Worm (Caenorhabditis elegans) whole organism, early embryonic: Measurements from ENCODE around the gene slc-36.2.
"Not testable (repeated sequence)": the region's sequence is repeated elsewhere in the genome, so short reads cannot be mapped to it uniquely, and the experiment has no call there.

Source experiments
- B0310.2 ChIP-seq: sonication (generic microtip); optimal IDR thresholded peaks from 2 replicates; lab custom pipeline; 2016; ENCODE audit warnings: mild to moderate bottlenecking, missing genetic modification characterization, missing compliant biosample characterization
- F13C5.2 ChIP-seq: sonication (generic microtip); optimal IDR thresholded peaks from 2 replicates; lab custom pipeline; 2017; ENCODE audit warnings: mild to moderate bottlenecking, missing genetic modification characterization, inconsistent platforms, missing compliant biosample characterization
- aly-1 ChIP-seq: sonication (generic microtip); optimal IDR thresholded peaks from 2 replicates; lab custom pipeline; 2016; ENCODE audit warnings: missing genetic modification characterization, missing compliant biosample characterization
- ama-1 ChIP-seq: fragments of 150-350 bp; optimal IDR thresholded peaks from 2 replicates; lab custom pipeline; 2014
- ceh-13 ChIP-seq: fragments of 200-800 bp; sonication (Bioruptor generic); optimal IDR thresholded peaks from 2 replicates; lab custom pipeline; 2018; ENCODE audit warnings: mild to moderate bottlenecking, missing genetic modification characterization, missing compliant biosample characterization
- ceh-36 ChIP-seq: sonication (generic microtip); optimal IDR thresholded peaks from 2 replicates; lab custom pipeline; 2016; ENCODE audit warnings: missing genetic modification characterization, inconsistent platforms, missing compliant biosample characterization
- ets-7 ChIP-seq: sonication (generic microtip); optimal IDR thresholded peaks from 2 replicates; lab custom pipeline; 2016; ENCODE audit warnings: missing genotype, missing genetic modification characterization, missing compliant biosample characterization
- flt-1 ChIP-seq: fragments of 200-800 bp; sonication (Bioruptor generic); IDR thresholded peaks from 2 replicates; pipeline ENCODE4 v1.3.6; 2022; ENCODE audit warnings: missing genetic modification characterization, missing compliant biosample characterization
- hmbx-1 ChIP-seq: sonication (generic microtip); optimal IDR thresholded peaks from 2 replicates; lab custom pipeline; 2016; ENCODE audit warnings: mild to moderate bottlenecking, missing genetic modification characterization, missing compliant biosample characterization
- hmg-4 ChIP-seq: fragments of 200-800 bp; sonication (Bioruptor generic); optimal IDR thresholded peaks from 2 replicates; lab custom pipeline; 2018; ENCODE audit warnings: mild to moderate bottlenecking, missing genetic modification characterization, missing compliant biosample characterization
- hnd-1 ChIP-seq: sonication (generic microtip); optimal IDR thresholded peaks from 2 replicates; lab custom pipeline; 2016; ENCODE audit warnings: missing genetic modification characterization, missing compliant biosample characterization
- pes-1 ChIP-seq: fragments of 200-800 bp; sonication (Bioruptor generic); IDR thresholded peaks from 2 replicates; pipeline ENCODE4 v1.3.6; 2022; ENCODE audit warnings: missing genetic modification reagents, missing genetic modification characterization, missing compliant biosample characterization
- scrt-1 ChIP-seq: fragments of 200-800 bp; sonication (Bioruptor generic); IDR thresholded peaks from 2 replicates; pipeline ENCODE4 v1.3.6; 2022; ENCODE audit warnings: missing genetic modification characterization, missing compliant biosample characterization
- sea-1 ChIP-seq: fragments of 200-800 bp; sonication (Bioruptor generic); conservative IDR thresholded peaks from 2 replicates; pipeline ENCODE4 v1.3.6; 2022; ENCODE audit warnings: missing genetic modification characterization, missing compliant biosample characterization
- tbx-11 ChIP-seq: fragments of 200-800 bp; sonication (Bioruptor generic); IDR thresholded peaks from 2 replicates; pipeline ENCODE4 v1.3.6; 2022; ENCODE audit warnings: missing genetic modification characterization, missing compliant biosample characterization
- tbx-37 ChIP-seq: fragments of 200-800 bp; sonication (Bioruptor generic); conservative IDR thresholded peaks from 2 replicates; pipeline ENCODE4 v1.3.6; 2022; ENCODE audit warnings: missing genetic modification reagents, missing genetic modification characterization, missing compliant biosample characterization
- tra-4 ChIP-seq: sonication (generic microtip); optimal IDR thresholded peaks from 2 replicates; lab custom pipeline; 2017; ENCODE audit warnings: missing genetic modification characterization, missing compliant biosample characterization

The slc-36.2 gene

ce11 chrII:508603-509002 lies 13.8 kb upstream of the slc-36.2 start:
- TF ChIP-seq ceh-13 (GFP tag; lab: Kevin White, UChicago) = no peak
- TF ChIP-seq B0310.2 (tag; lab: Kevin White, UChicago) = no peak
- no peak for TF ChIP-seq ceh-36 (tag; lab: Kevin White, UChicago)
- TF ChIP-seq aly-1 = no peak
- TF ChIP-seq ama-1 = no peak
- no peak for TF ChIP-seq tra-4
- no peak for TF ChIP-seq hmg-4 (GFP tag; lab: Kevin White, UChicago)
- TF ChIP-seq sea-1 (GFP tag; lab: Robert Waterston, UW) = no peak
- TF ChIP-seq pes-1 (GFP tag; lab: Robert Waterston, UW) = no peak

ce11 chrII:509230-509629 lies 13.2 kb upstream of the slc-36.2 start, which contains the start of gene srh-105:
srh-105 (minus strand) TSS chrII:509330.
- no peak for TF ChIP-seq B0310.2 (tag; lab: Kevin White, UChicago)
- TF ChIP-seq hnd-1 = no peak
- TF ChIP-seq ceh-36 (tag; lab: Kevin White, UChicago) = no peak
- no peak for TF ChIP-seq tbx-37
- no peak for TF ChIP-seq hmg-4 (GFP tag; lab: Kevin White, UChicago)
- no peak for TF ChIP-seq tbx-11
- TF ChIP-seq pes-1 (GFP tag; lab: Robert Waterston, UW) = no peak
- TF ChIP-seq sea-1 (GFP tag; lab: Robert Waterston, UW) = no peak
- no peak for TF ChIP-seq tra-4
- TF ChIP-seq hmbx-1 (tag; lab: Kevin White, UChicago) = no peak
- no peak for TF ChIP-seq flt-1 (GFP tag; lab: Robert Waterston, UW)
- TF ChIP-seq aly-1 = no peak
- no peak for TF ChIP-seq ama-1
- no peak for TF ChIP-seq ceh-13 (GFP tag; lab: Kevin White, UChicago)
- no peak for TF ChIP-seq scrt-1 (GFP tag; lab: Robert Waterston, UW)
- no peak for TF ChIP-seq ets-7 (tag; lab: Kevin White, UChicago)
- TF ChIP-seq F13C5.2 (tag; lab: Kevin White, UChicago) = no peak

- TF ChIP-seq F13C5.2 (tag; lab: Kevin White, UChicago) (no peak), hnd-1 (no peak), tra-4 (no peak), sea-1 (GFP tag; lab: Robert Waterston, UW) (no peak)
Observed at ce11 chrII:511968-512367, 10.4 kb upstream of the slc-36.2 start.

ce11 chrII:512630-513029 lies 9.8 kb upstream of the slc-36.2 start:
- TF ChIP-seq ceh-36 (tag; lab: Kevin White, UChicago) (no peak), pes-1 (GFP tag; lab: Robert Waterston, UW) (no peak), sea-1 (GFP tag; lab: Robert Waterston, UW) (no peak)

ce11 chrII:515765-516164 lies 6.6 kb upstream of the slc-36.2 start, which contains the start of gene mab-9:
mab-9 (plus strand) TSS chrII:516024.
- no peak for TF ChIP-seq hmg-4 (GFP tag; lab: Kevin White, UChicago)
- no peak for TF ChIP-seq tra-4
- no peak for TF ChIP-seq pes-1 (GFP tag; lab: Robert Waterston, UW)
- TF ChIP-seq scrt-1 (GFP tag; lab: Robert Waterston, UW) = no peak
- TF ChIP-seq ceh-13 (GFP tag; lab: Kevin White, UChicago) = no peak
- TF ChIP-seq hnd-1 = no peak
- TF ChIP-seq tbx-11 = no peak
- TF ChIP-seq flt-1 (GFP tag; lab: Robert Waterston, UW) = no peak
- no peak for TF ChIP-seq hmbx-1 (tag; lab: Kevin White, UChicago)
- no peak for TF ChIP-seq ets-7 (tag; lab: Kevin White, UChicago)
- TF ChIP-seq B0310.2 (tag; lab: Kevin White, UChicago) = no peak
- TF ChIP-seq F13C5.2 (tag; lab: Kevin White, UChicago) = no peak
- no peak for TF ChIP-seq ama-1
- no peak for TF ChIP-seq aly-1
- no peak for TF ChIP-seq ceh-36 (tag; lab: Kevin White, UChicago)
- TF ChIP-seq tbx-37 = no peak
- no peak for TF ChIP-seq sea-1 (GFP tag; lab: Robert Waterston, UW)

- TF ChIP-seq ceh-13 (GFP tag; lab: Kevin White, UChicago) (no peak), flt-1 (GFP tag; lab: Robert Waterston, UW) (no peak), hnd-1 (no peak), scrt-1 (GFP tag; lab: Robert Waterston, UW) (no peak), ets-7 (tag; lab: Kevin White, UChicago) (no peak), hmg-4 (GFP tag; lab: Kevin White, UChicago) (no peak), ceh-36 (tag; lab: Kevin White, UChicago) (no peak), tra-4 (no peak), hmbx-1 (tag; lab: Kevin White, UChicago) (no peak)
Observed at ce11 chrII:521720-522119, 682 bp upstream of the slc-36.2 start.

ce11 chrII:526375-526774 lies 4.0 kb downstream of the slc-36.2 start, which contains the start of gene lgc-34:
lgc-34 (plus strand) TSS chrII:526574.
- TF ChIP-seq ceh-36 (tag; lab: Kevin White, UChicago) = no peak

- not testable (repeated sequence) for TF ChIP-seq B0310.2 (tag; lab: Kevin White, UChicago); hmbx-1 (tag; lab: Kevin White, UChicago); aly-1
Observed at ce11 chrII:535226-535625, 12.8 kb downstream of the slc-36.2 start, which contains the start of gene T27A1.3. T27A1.3 (plus strand) TSS chrII:535526.

ce11 chrII:536775-537174 lies 14.4 kb downstream of the slc-36.2 start, which contains the start of gene T27A1.2:
T27A1.2 (minus strand) TSS chrII:536875.
- no peak for TF ChIP-seq aly-1
- no peak for TF ChIP-seq hmg-4 (GFP tag; lab: Kevin White, UChicago)
- TF ChIP-seq ama-1 = no peak
- TF ChIP-seq sea-1 (GFP tag; lab: Robert Waterston, UW) = no peak
- no peak for TF ChIP-seq tbx-11
